Worm (Caenorhabditis elegans) whole organism, late embryonic: ENCODE data around the gene mak-1.

Source experiments
- F13H6.1 ChIP-seq: sonication (generic microtip); optimal IDR thresholded peaks from 2 replicates; lab custom pipeline; 2016; ENCODE audit warnings: missing genetic modification characterization, missing compliant biosample characterization
- K09A11.1 ChIP-seq: sonication (generic microtip); optimal IDR thresholded peaks from 2 replicates; lab custom pipeline; 2017; ENCODE audit warnings: antibody characterized with exemption, mild to moderate bottlenecking, missing genetic modification characterization, missing compliant biosample characterization; ENCODE audit not compliant: insufficient read depth
- ceh-18 ChIP-seq: sonication (generic microtip); optimal IDR thresholded peaks from 2 replicates; lab custom pipeline; 2016; ENCODE audit warnings: missing genetic modification characterization, missing compliant biosample characterization
- ceh-2 ChIP-seq: sonication (generic microtip); optimal IDR thresholded peaks from 2 replicates; lab custom pipeline; 2016; ENCODE audit warnings: missing genotype, missing genetic modification characterization, missing compliant biosample characterization
- ceh-30 ChIP-seq: fragments of 150-350 bp; optimal IDR thresholded peaks from 2 replicates; lab custom pipeline; 2014; ENCODE audit warnings: missing biosample characterization, missing genetic modification characterization
- ceh-45 ChIP-seq: fragments of 200-800 bp; sonication (Bioruptor generic); IDR thresholded peaks from 2 replicates; pipeline ENCODE4 v1.3.6; 2022; ENCODE audit warnings: missing genetic modification reagents, missing genetic modification characterization, missing compliant biosample characterization
- ceh-48 ChIP-seq: sonication (generic microtip); optimal IDR thresholded peaks from 2 replicates; lab custom pipeline; 2016; ENCODE audit warnings: missing genetic modification characterization, inconsistent platforms, missing compliant biosample characterization
- ceh-6 ChIP-seq: fragments of 200-800 bp; sonication (Bioruptor generic); optimal IDR thresholded peaks from 2 replicates; lab custom pipeline; 2018; ENCODE audit warnings: mild to moderate bottlenecking, missing genetic modification characterization, missing compliant biosample characterization
- che-1 ChIP-seq: sonication (generic microtip); optimal IDR thresholded peaks from 2 replicates; lab custom pipeline; 2016; ENCODE audit warnings: mild to moderate bottlenecking, missing genetic modification characterization, missing compliant biosample characterization
- dmd-4 ChIP-seq: sonication (generic microtip); optimal IDR thresholded peaks from 2 replicates; lab custom pipeline; 2016; ENCODE audit warnings: borderline replicate concordance, missing genetic modification characterization, missing compliant biosample characterization
- dve-1 ChIP-seq: sonication (generic microtip); optimal IDR thresholded peaks from 2 replicates; lab custom pipeline; 2017; ENCODE audit warnings: antibody characterized with exemption, mild to moderate bottlenecking, missing genetic modification characterization, missing compliant biosample characterization
- elt-2 ChIP-seq: sonication (generic microtip); optimal IDR thresholded peaks from 2 replicates; lab custom pipeline; 2016; ENCODE audit warnings: missing genetic modification reagents, missing genetic modification characterization, missing compliant biosample characterization
- elt-4 ChIP-seq: sonication (generic microtip); optimal IDR thresholded peaks from 2 replicates; lab custom pipeline; 2016; ENCODE audit warnings: missing genetic modification characterization, missing compliant biosample characterization
- ets-4 ChIP-seq: sonication (generic microtip); optimal IDR thresholded peaks from 2 replicates; lab custom pipeline; 2016; ENCODE audit warnings: missing genetic modification characterization, missing compliant biosample characterization
- fkh-10 ChIP-seq: fragments of 150-350 bp; optimal IDR thresholded peaks from 2 replicates; lab custom pipeline; 2014; ENCODE audit warnings: missing biosample characterization, missing genetic modification reagents, missing genetic modification characterization
- gmeb-2 ChIP-seq: sonication (generic microtip); optimal IDR thresholded peaks from 2 replicates; lab custom pipeline; 2016; ENCODE audit warnings: missing genetic modification characterization, inconsistent platforms, missing compliant biosample characterization
- hlh-13 ChIP-seq: fragments of 200-800 bp; sonication (Bioruptor generic); optimal IDR thresholded peaks from 2 replicates; lab custom pipeline; 2018; ENCODE audit warnings: mild to moderate bottlenecking, missing genetic modification characterization, missing compliant biosample characterization
- hlh-30 ChIP-seq: sonication (generic microtip); optimal IDR thresholded peaks from 2 replicates; lab custom pipeline; 2017; ENCODE audit warnings: antibody characterized with exemption, missing genetic modification characterization, missing compliant biosample characterization; ENCODE audit not compliant: insufficient read depth
- hlh-6 ChIP-seq: sonication (generic microtip); optimal IDR thresholded peaks from 2 replicates; lab custom pipeline; 2016; ENCODE audit warnings: missing genotype, missing genetic modification characterization, missing compliant biosample characterization
- hlh-8 ChIP-seq: sonication (generic microtip); optimal IDR thresholded peaks from 2 replicates; lab custom pipeline; 2016; ENCODE audit warnings: missing genotype, missing genetic modification characterization, missing compliant biosample characterization
- lim-6 ChIP-seq: sonication (generic microtip); optimal IDR thresholded peaks from 2 replicates; lab custom pipeline; 2016; ENCODE audit warnings: missing genetic modification characterization, missing compliant biosample characterization
- lin-11 ChIP-seq: fragments of 200-800 bp; sonication (Bioruptor generic); optimal IDR thresholded peaks from 2 replicates; lab custom pipeline; 2018; ENCODE audit warnings: mild to moderate bottlenecking, missing genetic modification characterization, missing compliant biosample characterization
- madf-2 ChIP-seq: sonication (generic microtip); optimal IDR thresholded peaks from 2 replicates; lab custom pipeline; 2017; ENCODE audit warnings: missing genetic modification characterization, missing compliant biosample characterization
- mec-3 ChIP-seq: sonication (generic microtip); optimal IDR thresholded peaks from 2 replicates; lab custom pipeline; 2016; ENCODE audit warnings: borderline replicate concordance, missing genetic modification characterization, missing compliant biosample characterization
- nfya-1 ChIP-seq: sonication (generic microtip); optimal IDR thresholded peaks from 2 replicates; lab custom pipeline; 2017; ENCODE audit warnings: missing genetic modification characterization, mild to moderate bottlenecking, missing compliant biosample characterization, antibody characterized with exemption, moderate library complexity
- nhr-11 ChIP-seq: fragments of 150-350 bp; optimal IDR thresholded peaks from 2 replicates; lab custom pipeline; 2014; ENCODE audit warnings: missing biosample characterization, missing genetic modification characterization
- pha-4 ChIP-seq: fragments of 150-350 bp; optimal IDR thresholded peaks from 2 replicates; lab custom pipeline; 2018; ENCODE audit warnings: missing biosample characterization, missing genetic modification reagents, missing genetic modification characterization
- ref-2 ChIP-seq: sonication (generic microtip); optimal IDR thresholded peaks from 2 replicates; lab custom pipeline; 2016; ENCODE audit warnings: missing genetic modification characterization, missing compliant biosample characterization
- sdc-2 ChIP-seq: sonication (generic microtip); optimal IDR thresholded peaks from 2 replicates; lab custom pipeline; 2016; ENCODE audit warnings: missing genotype, missing genetic modification characterization, missing compliant biosample characterization
- sox-2 ChIP-seq: fragments of 200-800 bp; sonication (Bioruptor generic); IDR thresholded peaks from 2 replicates; pipeline ENCODE4 v1.3.6; 2022; ENCODE audit warnings: missing genetic modification reagents, missing genetic modification characterization, missing compliant biosample characterization
- sox-4 ChIP-seq: sonication (generic microtip); optimal IDR thresholded peaks from 2 replicates; lab custom pipeline; 2017; ENCODE audit warnings: mild to moderate bottlenecking, missing genetic modification characterization, inconsistent platforms, missing compliant biosample characterization
- unc-3 ChIP-seq, 2 experiments: fragments of 200-800 bp in 1 of 2; sonication (Bioruptor generic) in 1 of 2; sonication (generic microtip) in 1 of 2; conservative IDR thresholded peaks in 1 of 2; optimal IDR thresholded peaks in 1 of 2; 2 replicates each; pipeline versions ENCODE4 v1.3.6 to Lab custom; 2016 to 2022; ENCODE audit warnings: missing compliant biosample characterization in 2 of 2, missing genetic modification characterization in 2 of 2, missing genetic modification reagents in 1 of 2
- unc-42 ChIP-seq: sonication (generic microtip); optimal IDR thresholded peaks from 2 replicates; lab custom pipeline; 2016; ENCODE audit warnings: missing genotype, missing genetic modification characterization, missing compliant biosample characterization
- unc-55 ChIP-seq: sonication (generic microtip); optimal IDR thresholded peaks from 2 replicates; lab custom pipeline; 2017; ENCODE audit warnings: missing biosample characterization, missing genetic modification reagents, missing genetic modification characterization
- unc-86 ChIP-seq: sonication (generic microtip); optimal IDR thresholded peaks from 2 replicates; lab custom pipeline; 2016; ENCODE audit warnings: missing genetic modification characterization, missing compliant biosample characterization
- ztf-16 ChIP-seq: sonication (generic microtip); optimal IDR thresholded peaks from 2 replicates; lab custom pipeline; 2017; ENCODE audit warnings: missing genetic modification characterization, missing compliant biosample characterization

The mak-1 gene

DNA sequence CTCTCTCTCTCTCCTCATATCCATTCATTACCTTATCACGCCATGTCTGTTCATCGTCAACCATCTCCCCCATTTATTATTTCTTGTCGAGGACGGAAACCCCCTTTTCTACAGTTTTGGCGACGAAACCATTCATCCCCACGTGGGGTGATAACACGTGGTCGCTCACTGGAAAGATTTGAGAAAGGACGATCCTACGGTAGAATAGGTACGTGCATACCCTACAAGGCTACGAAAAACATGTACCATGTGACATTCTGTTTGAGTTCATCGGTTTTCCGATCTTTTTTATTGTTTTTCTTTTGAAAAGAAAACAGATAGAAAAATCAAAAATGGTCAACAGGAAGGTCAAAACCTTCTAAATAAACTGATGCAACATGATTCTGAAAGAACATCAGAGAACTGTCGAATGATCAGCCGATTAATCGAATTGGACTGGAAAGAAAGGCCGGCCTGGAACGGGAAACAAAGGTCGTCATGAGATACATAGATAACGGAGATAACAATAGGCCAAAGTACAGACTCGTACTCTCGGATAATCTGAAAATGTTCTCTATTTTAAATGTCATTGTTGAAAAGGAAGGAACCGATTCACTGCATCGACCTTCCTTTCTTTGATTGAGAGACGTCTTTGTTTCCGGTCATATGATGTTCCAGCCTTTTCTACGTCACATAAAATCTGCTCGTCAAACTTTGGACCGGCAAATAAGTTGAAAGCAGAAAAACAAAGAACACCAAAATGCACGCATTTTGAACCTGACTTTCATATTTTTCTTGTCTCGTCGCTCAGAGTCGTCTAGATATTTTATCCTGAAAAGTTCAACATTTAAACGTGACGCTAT lies 1.6 kb upstream of the mak-1 start:
- no peak for TF ChIP-seq madf-2 (tag; lab: Kevin White, UChicago)
- TF ChIP-seq unc-55 (GFP tag; lab: Kevin White, UChicago), result no peak
- TF ChIP-seq unc-42 (tag; lab: Kevin White, UChicago), result no peak
- TF ChIP-seq nhr-11 (tag; lab: Kevin White, UChicago), result no peak
- TF ChIP-seq F13H6.1 (tag; lab: Kevin White, UChicago), result no peak
- no peak for TF ChIP-seq ztf-16 (tag; lab: Kevin White, UChicago)
- no peak for TF ChIP-seq K09A11.1 (tag; lab: Kevin White, UChicago)
- no peak for TF ChIP-seq hlh-30 (tag; lab: Kevin White, UChicago)
- no peak for TF ChIP-seq hlh-8 (tag; lab: Kevin White, UChicago)
- no peak for TF ChIP-seq ceh-30 (tag; lab: Kevin White, UChicago)
- no peak for TF ChIP-seq mec-3 (tag; lab: Kevin White, UChicago)
- no peak for TF ChIP-seq hlh-6
- no peak for TF ChIP-seq fkh-10
- no peak for TF ChIP-seq ceh-2 (tag; lab: Kevin White, UChicago)
- TF ChIP-seq nfya-1 (tag; lab: Kevin White, UChicago), result no peak
- TF ChIP-seq ref-2, result no peak
- TF ChIP-seq unc-3 (GFP tag; conservative IDR thresholded peaks at IDR 0.05; lab: Robert Waterston, UW), result no peak
- TF ChIP-seq unc-3 (tag; optimal IDR thresholded peaks at IDR 0.05; lab: Kevin White, UChicago), result no peak
- TF ChIP-seq ceh-45, result no peak
- TF ChIP-seq elt-4 (tag; lab: Kevin White, UChicago), result no peak
- TF ChIP-seq lin-11, result no peak

- TF ChIP-seq ceh-48 (tag; lab: Kevin White, UChicago), result peak; percentile 2
- peak; percentile 40 for TF ChIP-seq unc-42 (tag; lab: Kevin White, UChicago)
- peak; percentile 25 for TF ChIP-seq hlh-30 (tag; lab: Kevin White, UChicago)
- TF ChIP-seq ets-4 (tag; lab: Kevin White, UChicago), result no peak
- TF ChIP-seq nfya-1 (tag; lab: Kevin White, UChicago), result no peak
- TF ChIP-seq, all 69 proteins: peak for 3
Observed at ce11 chrII:8742972-8743371, 899 bp upstream of the mak-1 start.

DNA sequence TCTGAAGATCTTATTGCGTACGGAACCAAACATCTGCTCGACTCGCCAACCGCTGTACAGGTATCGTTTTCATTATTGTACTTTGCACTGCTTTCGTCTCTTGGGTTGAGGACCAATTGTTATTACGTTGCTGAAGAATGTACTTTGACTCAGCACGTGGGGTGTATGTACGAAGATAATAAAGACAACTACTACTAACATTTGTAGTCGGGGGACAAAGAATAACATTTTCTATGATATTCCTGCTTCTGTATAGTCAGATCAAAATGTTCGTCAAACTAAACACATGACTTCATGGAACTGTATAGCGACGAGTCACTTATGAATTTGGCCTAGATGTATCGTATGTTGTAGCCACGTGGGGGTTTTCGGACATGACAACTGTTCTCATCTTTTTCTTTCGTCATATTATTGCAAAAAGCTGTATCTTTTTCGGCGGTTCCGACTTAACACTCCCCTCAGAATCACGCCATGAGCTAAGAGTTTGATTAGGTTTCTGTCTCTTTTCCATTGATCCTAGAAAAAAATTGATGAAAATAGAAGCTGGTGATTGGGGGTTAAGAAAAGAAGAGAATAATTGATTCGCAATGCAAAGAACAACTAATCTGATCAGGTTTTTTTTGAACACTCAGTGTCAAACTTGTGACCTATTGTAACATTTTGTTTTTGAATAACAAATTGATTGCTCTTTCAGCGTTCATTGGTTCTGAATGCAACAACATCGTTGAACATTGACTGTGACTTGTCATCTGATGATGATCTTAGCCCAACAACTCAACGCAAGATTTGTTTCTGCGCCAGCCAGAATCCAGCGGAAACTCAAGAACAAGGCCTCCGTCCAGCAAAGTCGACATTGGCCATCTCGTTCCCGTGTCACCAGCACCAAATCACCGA lies 931 bp downstream of the mak-1 start:
- TF ChIP-seq ceh-6 (GFP tag; lab: Kevin White, UChicago) (no peak), lin-11 (no peak), F13H6.1 (tag; lab: Kevin White, UChicago) (no peak)
- TF ChIP-seq, all 69 proteins: peak for 0

ce11 chrII:8745449-8746297 lies 1.8 kb downstream of the mak-1 start:
- no peak for TF ChIP-seq sox-2 (GFP tag; lab: Robert Waterston, UW)
- no peak for TF ChIP-seq elt-2 (tag; lab: Kevin White, UChicago)
- TF ChIP-seq madf-2 (tag; lab: Kevin White, UChicago), result no peak
- TF ChIP-seq nhr-11 (tag; lab: Kevin White, UChicago), result no peak
- TF ChIP-seq hlh-13 (GFP tag; lab: Kevin White, UChicago), result no peak
- no peak for TF ChIP-seq hlh-8 (tag; lab: Kevin White, UChicago)
- no peak for TF ChIP-seq ceh-18 (tag; lab: Kevin White, UChicago)
- no peak for TF ChIP-seq lim-6
- no peak for TF ChIP-seq dve-1 (tag; lab: Kevin White, UChicago)
- no peak for TF ChIP-seq gmeb-2
- no peak for TF ChIP-seq dmd-4 (tag; lab: Kevin White, UChicago)
- TF ChIP-seq che-1 (tag; lab: Kevin White, UChicago), result no peak
- no peak for TF ChIP-seq sdc-2 (tag; lab: Kevin White, UChicago)
- no peak for TF ChIP-seq sox-4
- no peak for TF ChIP-seq ceh-30 (tag; lab: Kevin White, UChicago)
- TF ChIP-seq ceh-48 (tag; lab: Kevin White, UChicago), result no peak
- no peak for TF ChIP-seq F13H6.1 (tag; lab: Kevin White, UChicago)
- TF ChIP-seq ceh-6 (GFP tag; lab: Kevin White, UChicago), result no peak
- no peak for TF ChIP-seq unc-86 (tag; lab: Kevin White, UChicago)
- TF ChIP-seq pha-4, result no peak
